Worm (Caenorhabditis elegans): Measurements from ENCODE around the gene C44C10.15.

DNA sequence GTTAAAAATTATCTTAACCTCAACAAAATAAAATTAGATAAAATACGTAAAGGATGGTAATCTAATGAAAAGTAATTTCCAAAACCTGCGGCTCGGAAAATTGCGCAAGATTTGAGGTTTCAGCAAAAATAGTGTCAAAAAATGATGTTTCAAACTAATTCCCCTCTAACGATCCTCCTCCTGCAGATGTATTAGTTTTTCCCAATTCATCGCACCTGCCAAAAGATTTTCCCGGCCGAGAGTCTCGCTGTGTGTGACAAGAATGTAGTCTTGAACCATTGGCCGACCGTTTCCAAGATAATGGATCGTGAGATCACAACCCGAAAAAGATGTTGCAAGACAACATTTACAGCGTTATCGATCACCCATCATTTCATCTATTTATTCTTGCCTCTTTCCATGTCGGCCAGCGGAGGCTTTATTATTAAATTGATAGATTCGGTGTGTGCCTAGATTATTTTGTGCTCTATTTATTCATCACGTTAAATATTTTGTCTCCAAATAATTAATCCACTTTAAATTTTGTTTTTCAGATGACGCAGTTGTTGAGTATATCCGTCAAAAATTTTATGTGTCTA is 10.1 kb downstream of the C44C10.15 start, which contains the start of the genes C44C10.10 and C44C10.5:
- TF ChIP-seq ceh-82 (tag; optimal IDR thresholded peaks at IDR 0.05) (no peak), R02D3.7 (tag; optimal IDR thresholded peaks at IDR 0.05) (no peak), zag-1 (tag; optimal IDR thresholded peaks at IDR 0.05) (no peak), mab-5 (tag; optimal IDR thresholded peaks at IDR 0.05) (no peak), unc-62 (GFP tag; optimal IDR thresholded peaks at IDR 0.05) (no peak), lin-11 (tag; optimal IDR thresholded peaks at IDR 0.05) (no peak), skn-1 (tag; optimal IDR thresholded peaks at IDR 0.05) (no peak), lsy-2 (tag; optimal IDR thresholded peaks at IDR 0.05) (no peak), mdl-1 (tag; optimal IDR thresholded peaks at IDR 0.05) (no peak), ZK546.5 (tag; optimal IDR thresholded peaks at IDR 0.05) (no peak), lin-13 (GFP tag; optimal IDR thresholded peaks at IDR 0.05) (no peak), C34F6.9 (tag; optimal IDR thresholded peaks at IDR 0.05) (no peak), nhr-12 (tag; optimal IDR thresholded peaks at IDR 0.05) (no peak), lin-39 (tag; optimal IDR thresholded peaks at IDR 0.05) (no peak)
